Worm (Caenorhabditis elegans): ENCODE measurements around the gene dos-3.

dos-3 gene

DNA sequence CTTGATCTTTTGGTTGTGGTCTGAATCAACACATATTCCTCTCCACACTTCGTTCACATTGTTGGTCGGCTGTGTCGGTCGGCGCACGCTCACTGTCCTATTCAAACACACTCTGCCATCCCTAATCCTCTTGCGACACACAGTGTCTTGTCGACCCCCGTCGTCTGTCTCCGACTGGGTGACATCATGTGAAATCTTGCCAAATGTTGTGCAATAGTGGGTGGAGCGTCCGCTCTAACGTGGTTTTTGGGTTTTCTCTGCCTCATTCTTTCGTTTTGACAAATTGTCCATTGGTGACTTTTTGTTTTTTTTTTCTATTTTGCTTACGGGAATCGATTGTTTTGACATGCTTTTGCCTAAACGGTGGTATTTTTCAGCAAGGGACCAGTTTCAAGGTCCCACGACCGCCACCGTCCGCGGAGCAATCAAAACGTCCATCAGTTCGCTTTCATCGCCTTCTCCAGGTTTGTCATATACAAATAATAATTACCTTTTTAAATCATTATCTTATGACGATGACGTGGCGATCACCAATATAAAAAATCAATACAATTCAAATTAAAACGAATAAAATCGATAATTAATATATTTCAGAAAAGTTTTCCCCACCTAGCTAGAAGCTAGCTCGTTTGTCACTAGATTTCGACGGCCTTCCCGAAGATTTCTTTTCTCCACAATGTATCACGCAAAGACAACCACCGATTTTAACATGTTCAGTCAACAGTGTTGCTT is 5.5 kb downstream of the dos-3 start:
- TF ChIP-seq him-1 (tag; optimal IDR thresholded peaks at IDR 0.05) (peak; percentile 31), W03F9.2 (tag; optimal IDR thresholded peaks at IDR 0.05) (peak; percentile 78), dao-5 (tag; optimal IDR thresholded peaks at IDR 0.05) (no peak)

DNA sequence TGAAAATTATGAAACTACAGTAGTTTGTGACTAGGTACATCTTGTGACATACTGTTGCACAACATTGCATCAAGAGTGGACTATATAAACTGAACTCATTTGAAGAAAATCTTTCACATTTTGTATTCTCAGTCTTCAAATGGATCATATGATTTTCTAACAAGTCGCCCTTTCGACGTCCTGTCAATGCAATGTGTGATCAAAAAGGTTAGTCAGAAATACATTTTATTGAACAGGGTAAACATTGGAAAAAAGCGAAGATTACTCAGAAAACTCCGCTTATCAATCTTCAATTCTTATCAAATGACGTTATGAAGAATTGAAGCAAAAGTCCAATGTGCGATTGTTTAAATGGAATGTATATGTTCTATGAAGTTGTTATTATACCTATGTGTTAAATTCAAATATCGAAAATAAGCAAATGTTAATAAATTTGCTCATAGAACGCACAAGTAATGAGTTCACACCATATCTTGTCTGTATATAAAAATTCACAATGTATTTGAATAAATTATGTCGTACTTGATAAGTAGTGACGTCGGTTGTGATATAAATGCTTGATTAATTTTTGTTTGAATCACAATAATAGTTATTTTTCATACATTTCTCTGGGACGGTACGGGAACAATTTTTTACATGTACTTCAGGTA is 6.4 kb downstream of the dos-3 start, which contains the start of gene zip-2:
Gene zip-2, plus strand, starts transcription at position 128 of the 650 bp plus-strand sequence.
- TF ChIP-seq dao-5 (tag; optimal IDR thresholded peaks at IDR 0.05) (no peak), him-1 (tag; optimal IDR thresholded peaks at IDR 0.05) (no peak), W03F9.2 (tag; optimal IDR thresholded peaks at IDR 0.05) (no peak)

DNA sequence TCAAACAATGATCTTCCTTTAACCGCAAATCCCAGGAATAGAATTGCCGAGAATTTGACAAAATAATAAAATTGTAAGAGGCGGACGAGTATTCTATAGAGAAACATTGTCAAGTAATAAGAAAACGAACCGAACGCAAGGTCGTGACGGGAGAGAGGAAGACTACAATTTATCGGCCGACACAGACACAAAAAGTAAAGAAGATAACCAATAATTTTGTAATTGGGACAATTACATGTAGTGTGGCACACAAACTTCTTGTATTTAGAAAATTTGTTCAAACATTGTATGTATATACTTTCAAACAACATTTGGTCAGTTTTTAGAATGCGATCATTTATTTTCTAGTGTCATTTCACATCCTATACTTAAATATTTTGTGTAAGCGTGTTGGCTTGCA is 7.4 kb downstream of the dos-3 start, which contains the start of gene ceeh-1:
Gene ceeh-1, minus strand, starts transcription at position 317 of the 400 bp plus-strand sequence.
- TF ChIP-seq W03F9.2 (tag; optimal IDR thresholded peaks at IDR 0.05) (no peak), him-1 (tag; optimal IDR thresholded peaks at IDR 0.05) (no peak), dao-5 (tag; optimal IDR thresholded peaks at IDR 0.05) (no peak)

DNA sequence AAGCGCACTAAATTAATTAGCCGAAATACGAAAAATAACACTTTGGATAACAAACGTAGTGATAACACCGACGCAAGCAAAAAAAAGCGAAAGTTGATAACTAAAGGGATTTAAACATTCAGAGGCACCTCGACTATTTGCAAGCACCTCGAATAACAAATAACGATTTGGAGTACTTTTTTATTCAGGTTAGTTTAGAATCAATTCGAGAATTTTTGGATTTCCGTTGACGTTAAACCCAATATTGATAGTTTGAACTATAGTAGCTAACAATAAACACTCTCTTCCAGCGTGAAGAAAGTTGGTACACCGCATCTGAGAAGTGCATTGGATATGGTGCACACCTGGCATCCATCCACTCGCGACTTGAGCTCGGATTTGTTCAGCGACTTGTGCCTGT is 14.1 kb downstream of the dos-3 start:
- no peak for TF ChIP-seq him-1 (tag; optimal IDR thresholded peaks at IDR 0.05)
- TF ChIP-seq dao-5 (tag; optimal IDR thresholded peaks at IDR 0.05) = no peak
- TF ChIP-seq W03F9.2 (tag; optimal IDR thresholded peaks at IDR 0.05) = no peak

DNA sequence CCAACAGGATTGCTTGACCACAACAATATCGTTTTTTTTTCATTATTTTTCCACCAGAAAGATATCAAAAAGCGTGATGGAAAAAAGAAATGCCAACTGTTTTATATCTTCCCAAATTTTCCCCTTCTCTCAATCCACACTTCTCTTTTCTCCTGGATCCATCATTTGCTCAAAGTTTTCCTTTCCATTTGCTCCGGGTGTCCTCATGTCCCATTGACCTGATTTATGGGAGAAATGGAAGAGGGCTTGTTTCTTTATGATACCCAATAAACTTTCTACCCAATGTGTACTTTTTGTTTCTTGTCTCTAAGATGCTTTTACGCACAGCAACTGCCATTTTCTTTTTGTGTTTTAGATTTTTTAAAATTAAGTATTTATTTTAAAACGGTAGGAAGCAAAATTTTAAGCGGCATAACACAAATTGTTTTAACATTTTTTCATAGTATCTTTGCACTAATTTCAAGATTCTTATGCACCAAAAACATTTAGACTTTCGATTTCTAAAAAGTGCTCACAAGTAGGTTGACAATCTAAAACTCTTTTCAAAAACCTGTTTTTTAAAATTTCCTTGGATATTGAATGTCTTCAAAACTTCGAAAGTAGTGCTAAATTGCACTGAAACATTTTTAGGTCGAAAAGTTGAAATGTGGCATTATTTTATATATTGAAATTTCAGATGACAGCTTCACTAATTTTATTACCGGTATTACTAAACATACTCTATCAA is 16.7 kb downstream of the dos-3 start, which contains the start of gene clec-149:
Gene clec-149, plus strand, starts transcription at position 677 of the 727 bp plus-strand sequence.
- TF ChIP-seq W03F9.2 (tag; optimal IDR thresholded peaks at IDR 0.05) (no peak), him-1 (tag; optimal IDR thresholded peaks at IDR 0.05) (no peak)

DNA sequence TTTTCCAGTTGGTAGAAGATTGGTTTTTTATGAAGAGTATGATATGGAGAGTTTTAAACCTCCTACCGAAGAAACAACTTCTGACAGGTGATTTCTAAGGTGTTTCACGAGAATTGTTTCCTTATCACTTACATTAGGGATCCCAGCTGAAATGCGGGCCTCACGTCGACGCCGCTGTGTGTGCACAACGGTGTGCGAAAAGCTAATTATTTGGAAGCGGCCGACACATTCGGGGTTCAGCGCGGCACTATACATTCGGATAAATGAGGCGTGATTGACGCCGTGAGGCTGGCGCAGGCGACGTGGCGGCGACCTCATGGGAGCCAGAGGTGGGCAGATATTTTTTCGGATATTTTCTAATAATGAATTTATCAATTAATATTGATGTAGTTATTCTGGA is 20.1 kb downstream of the dos-3 start:
- TF ChIP-seq dao-5 (tag; optimal IDR thresholded peaks at IDR 0.05) (no peak), him-1 (tag; optimal IDR thresholded peaks at IDR 0.05) (no peak), W03F9.2 (tag; optimal IDR thresholded peaks at IDR 0.05) (no peak)

DNA sequence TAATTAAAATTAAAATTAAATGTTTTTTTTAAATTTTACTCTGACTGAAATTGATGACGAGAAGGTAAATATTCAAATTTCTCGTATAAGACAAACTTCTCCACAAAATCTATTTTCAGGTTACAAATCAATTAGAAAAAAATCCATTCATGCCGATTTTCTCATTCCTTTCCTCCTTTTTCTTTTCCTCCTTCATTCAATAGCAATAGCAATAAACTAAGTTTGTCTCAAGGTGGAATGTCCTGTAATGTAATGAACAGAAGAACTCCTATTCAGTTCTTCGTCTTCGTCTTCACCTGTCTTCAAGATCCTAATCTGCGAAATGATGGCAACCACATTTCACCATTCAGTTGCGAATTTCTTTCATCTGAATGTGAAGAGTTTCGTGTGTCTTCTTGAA is 23.5 kb downstream of the dos-3 start, which contains the start of gene dac-1:
Gene dac-1, plus strand, starts transcription at position 301 of the 400 bp plus-strand sequence.
- TF ChIP-seq W03F9.2 (tag; optimal IDR thresholded peaks at IDR 0.05) = no peak
- TF ChIP-seq him-1 (tag; optimal IDR thresholded peaks at IDR 0.05) = no peak
- TF ChIP-seq dao-5 (tag; optimal IDR thresholded peaks at IDR 0.05) = no peak

DNA sequence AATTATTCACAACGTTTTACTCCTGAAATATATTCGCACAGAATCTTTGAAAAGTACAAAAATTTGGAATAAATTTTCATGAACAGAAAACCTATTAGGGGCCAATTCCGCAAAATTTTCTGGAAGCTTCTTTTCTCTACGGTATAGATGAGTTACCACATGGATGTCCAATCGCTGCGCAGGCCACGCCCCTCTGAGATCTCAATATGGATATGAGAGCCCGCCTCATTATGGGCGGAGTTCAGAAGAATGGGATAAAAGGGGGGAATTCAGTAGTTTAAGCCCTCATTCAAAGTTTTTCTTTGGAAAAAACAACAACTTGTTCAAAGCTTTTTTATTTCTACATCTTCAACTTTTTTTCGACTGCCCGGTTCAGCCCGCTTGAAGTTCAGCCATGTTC is 27.8 kb downstream of the dos-3 start, which contains the start of gene daf-7:
Gene daf-7, plus strand, starts transcription at position 301 of the 400 bp plus-strand sequence.
- no peak for TF ChIP-seq W03F9.2 (tag; optimal IDR thresholded peaks at IDR 0.05)
- TF ChIP-seq him-1 (tag; optimal IDR thresholded peaks at IDR 0.05) = no peak
- TF ChIP-seq dao-5 (tag; optimal IDR thresholded peaks at IDR 0.05) = no peak

DNA sequence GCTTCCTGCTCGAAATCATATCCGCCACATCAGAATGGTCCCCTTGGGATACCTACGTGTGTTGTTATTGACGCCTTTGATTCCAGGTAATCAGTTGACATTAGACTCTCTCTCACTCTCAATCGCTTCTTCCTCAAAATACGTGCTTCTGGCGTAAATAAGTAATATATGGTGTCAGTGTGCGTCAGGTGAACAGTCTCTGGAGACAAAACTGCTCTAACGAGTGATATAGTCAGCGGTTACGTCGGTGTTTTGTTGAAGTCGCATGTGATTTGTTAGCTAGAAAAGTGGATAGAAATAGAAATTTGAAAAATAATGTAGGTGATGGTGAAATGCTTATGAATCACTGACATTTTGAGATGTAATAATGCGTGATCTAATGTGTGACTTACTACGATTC is 37.4 kb downstream of the dos-3 start:
- no peak for TF ChIP-seq him-1 (tag; optimal IDR thresholded peaks at IDR 0.05)
- TF ChIP-seq dao-5 (tag; optimal IDR thresholded peaks at IDR 0.05) = no peak
- TF ChIP-seq W03F9.2 (tag; optimal IDR thresholded peaks at IDR 0.05) = no peak

DNA sequence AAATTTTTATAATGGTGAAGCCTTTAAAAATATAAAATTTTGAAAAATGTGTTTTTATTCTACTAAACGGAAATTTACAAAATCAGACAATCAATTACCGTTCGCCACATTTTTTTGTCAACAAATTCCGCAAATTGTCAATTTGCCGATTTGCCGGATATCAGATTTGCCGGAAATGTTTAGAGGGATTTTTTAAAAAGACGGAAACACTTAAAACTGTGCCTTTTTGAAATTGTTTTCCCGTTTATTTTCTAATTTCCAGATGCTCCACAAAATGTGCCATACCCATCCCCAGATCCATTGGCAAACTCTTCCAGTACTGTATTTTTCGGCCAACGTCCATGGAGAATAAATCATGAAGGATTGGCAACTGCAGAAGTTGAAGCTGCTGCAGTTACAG is 41.9 kb downstream of the dos-3 start:
- TF ChIP-seq him-1 (tag; optimal IDR thresholded peaks at IDR 0.05) = no peak
- no peak for TF ChIP-seq dao-5 (tag; optimal IDR thresholded peaks at IDR 0.05)
- TF ChIP-seq W03F9.2 (tag; optimal IDR thresholded peaks at IDR 0.05) = no peak

DNA sequence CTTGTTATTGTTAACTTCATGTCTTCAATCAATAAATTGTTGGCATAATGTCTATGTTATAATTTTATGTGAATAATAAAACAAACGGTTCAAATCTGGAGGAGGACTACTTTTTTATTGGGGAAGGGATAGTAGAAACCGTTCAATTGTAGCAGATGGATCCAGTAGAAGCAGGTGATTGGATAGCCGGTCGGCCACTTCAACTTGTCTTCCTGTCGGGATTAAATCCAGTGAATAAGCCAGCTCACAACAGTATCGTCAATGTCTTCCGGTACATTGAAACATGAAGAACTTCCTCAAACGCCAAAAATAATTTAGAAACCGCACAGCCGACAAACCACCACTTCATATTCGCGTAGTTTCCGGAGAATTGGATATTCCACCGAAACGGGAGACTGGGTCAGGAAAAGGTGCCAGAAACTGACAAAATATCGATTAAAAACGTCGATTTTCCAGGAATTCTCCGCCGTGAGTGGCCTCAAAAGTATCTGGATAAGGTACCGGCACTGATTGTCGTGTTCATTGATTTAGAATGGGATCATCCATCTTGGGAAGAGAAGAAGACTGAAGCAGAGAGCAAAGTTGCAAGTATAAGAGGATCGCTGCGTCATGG is 44.3 kb downstream of the dos-3 start, which contains the start of gene trpp-11:
Gene trpp-11, plus strand, starts transcription at position 153 of the 613 bp plus-strand sequence.
- TF ChIP-seq dao-5 (tag; optimal IDR thresholded peaks at IDR 0.05) = no peak

DNA sequence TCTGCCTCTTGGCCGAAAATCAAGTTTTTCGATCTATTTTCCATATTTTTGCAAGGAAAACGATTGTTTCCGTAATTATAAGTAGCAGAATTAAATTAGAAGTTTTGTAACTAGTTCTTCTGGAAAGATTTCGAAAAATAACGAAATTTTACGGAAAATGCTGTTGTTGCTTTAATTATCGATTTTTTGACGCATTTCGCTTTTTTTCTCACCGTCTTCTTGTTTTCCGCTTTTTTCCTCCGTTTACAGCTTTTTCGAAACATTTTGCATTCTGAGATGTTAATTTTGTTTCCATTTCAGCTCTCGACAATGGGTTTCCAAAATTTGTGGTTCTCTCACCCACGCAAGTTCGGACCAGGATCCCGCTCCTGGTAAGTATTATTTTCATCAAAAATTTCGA is 45.4 kb downstream of the dos-3 start, which contains the start of gene rps-29:
Gene rps-29, plus strand, starts transcription at position 301 of the 400 bp plus-strand sequence.
- no peak for TF ChIP-seq him-1 (tag; optimal IDR thresholded peaks at IDR 0.05)
- no peak for TF ChIP-seq dao-5 (tag; optimal IDR thresholded peaks at IDR 0.05)
- no peak for TF ChIP-seq W03F9.2 (tag; optimal IDR thresholded peaks at IDR 0.05)

DNA sequence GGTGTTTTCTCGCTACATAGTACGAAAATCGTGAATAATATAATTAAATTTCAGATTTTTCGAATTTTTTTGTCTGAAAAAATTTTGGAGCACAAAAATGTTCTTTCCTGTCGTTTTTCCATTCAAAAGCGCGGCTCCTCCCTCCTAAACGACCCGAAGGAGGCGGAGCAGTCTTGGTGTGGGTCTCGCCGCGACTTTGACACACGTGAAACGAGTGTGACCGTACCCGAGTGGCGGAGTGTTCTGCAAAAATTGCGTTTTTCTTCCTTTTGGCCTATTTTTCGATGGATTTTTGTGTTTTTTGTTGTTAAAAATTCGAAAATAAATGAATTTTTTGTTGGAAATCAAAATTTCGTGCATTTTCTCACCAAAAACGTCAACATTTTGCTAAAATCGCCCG is 45.8 kb downstream of the dos-3 start, which contains the start of gene snt-2:
Gene snt-2, minus strand, starts transcription at position 139 of the 400 bp plus-strand sequence.
- TF ChIP-seq dao-5 (tag; optimal IDR thresholded peaks at IDR 0.05) (no peak), W03F9.2 (tag; optimal IDR thresholded peaks at IDR 0.05) (peak; percentile 42), him-1 (tag; optimal IDR thresholded peaks at IDR 0.05) (peak; percentile 35)

Measured in whole organism, L4/young adult.